Worm (Caenorhabditis elegans) whole organism, young adult: ENCODE data around the gene T07A5.1.

Source experiments
- B0336.3 ChIP-seq: fragments of 200-800 bp; sonication (Bioruptor generic); IDR thresholded peaks from 2 replicates; pipeline ENCODE4 v1.3.6; 2022; ENCODE audit warnings: missing genetic modification characterization, missing compliant biosample characterization
- C06A6.2 ChIP-seq: fragments of 200-800 bp; sonication (Bioruptor generic); conservative IDR thresholded peaks from 2 replicates; pipeline ENCODE4 v1.3.6; 2022; ENCODE audit warnings: missing genetic modification characterization, missing compliant biosample characterization
- D2030.7 ChIP-seq: fragments of 200-800 bp; sonication (Bioruptor generic); IDR thresholded peaks from 2 replicates; pipeline ENCODE4 v1.3.6; 2022; ENCODE audit warnings: missing genetic modification reagents, missing genetic modification characterization, missing compliant biosample characterization
- F37B4.10 ChIP-seq: fragments of 200-800 bp; sonication (Bioruptor generic); IDR thresholded peaks from 2 replicates; pipeline ENCODE4 v1.3.6; 2022; ENCODE audit warnings: missing genetic modification characterization, missing compliant biosample characterization
- F52B5.7 ChIP-seq: sonication (generic microtip); optimal IDR thresholded peaks from 2 replicates; lab custom pipeline; 2016; ENCODE audit warnings: mild to moderate bottlenecking, missing genetic modification characterization, missing compliant biosample characterization
- F57C9.4 ChIP-seq: sonication (generic microtip); optimal IDR thresholded peaks from 2 replicates; lab custom pipeline; 2017; ENCODE audit warnings: mild to moderate bottlenecking, missing genetic modification characterization, missing compliant biosample characterization
- K12H6.12 ChIP-seq: fragments of 200-800 bp; sonication (Bioruptor generic); optimal IDR thresholded peaks from 2 replicates; lab custom pipeline; 2018; ENCODE audit warnings: mild to moderate bottlenecking, missing genetic modification characterization, missing compliant biosample characterization
- T07F8.4 ChIP-seq: sonication (generic microtip); optimal IDR thresholded peaks from 2 replicates; lab custom pipeline; 2016; ENCODE audit warnings: mild to moderate bottlenecking, missing genetic modification characterization, moderate library complexity, missing compliant biosample characterization
- Y53F4B.3 ChIP-seq: fragments of 200-800 bp; sonication (Bioruptor generic); IDR thresholded peaks from 2 replicates; pipeline ENCODE4 v1.3.6; 2022; ENCODE audit warnings: missing genetic modification reagents, missing genetic modification characterization, missing compliant biosample characterization
- Y53G8AR.9 ChIP-seq: fragments of 200-800 bp; sonication (Bioruptor generic); conservative IDR thresholded peaks from 2 replicates; pipeline ENCODE4 v1.3.6; 2022; ENCODE audit warnings: missing genetic modification reagents, missing genetic modification characterization, missing compliant biosample characterization
- Y79H2A.3 ChIP-seq: fragments of 200-800 bp; sonication (Bioruptor generic); conservative IDR thresholded peaks from 2 replicates; pipeline ENCODE4 v1.3.6; 2022; ENCODE audit warnings: missing genetic modification reagents, missing genetic modification characterization, missing compliant biosample characterization
- aptf-2 ChIP-seq: fragments of 200-800 bp; sonication (Bioruptor generic); conservative IDR thresholded peaks from 2 replicates; pipeline ENCODE4 v1.3.6; 2022; ENCODE audit warnings: missing genetic modification reagents, missing genetic modification characterization, missing compliant biosample characterization
- aptf-3 ChIP-seq: fragments of 200-800 bp; sonication (Bioruptor generic); IDR thresholded peaks from 2 replicates; pipeline ENCODE4 v1.3.6; 2022; ENCODE audit warnings: missing genetic modification characterization, missing compliant biosample characterization
- attf-3 ChIP-seq: fragments of 200-800 bp; sonication (Bioruptor generic); conservative IDR thresholded peaks from 2 replicates; pipeline ENCODE4 v1.3.6; 2022; ENCODE audit warnings: missing genetic modification reagents, missing genetic modification characterization, missing compliant biosample characterization
- bed-2 ChIP-seq: fragments of 200-800 bp; sonication (Bioruptor generic); IDR thresholded peaks from 2 replicates; pipeline ENCODE4 v1.3.6; 2022; ENCODE audit warnings: missing genetic modification reagents, missing genetic modification characterization, missing compliant biosample characterization
- ccch-3 ChIP-seq: fragments of 200-800 bp; sonication (Bioruptor generic); optimal IDR thresholded peaks from 2 replicates; lab custom pipeline; 2018; ENCODE audit warnings: mild to moderate bottlenecking, missing genetic modification characterization, missing compliant biosample characterization
- cebp-1 ChIP-seq, 2 experiments: fragments of 200-800 bp in 1 of 2; sonication (Bioruptor generic) in 1 of 2; sonication (generic microtip) in 1 of 2; IDR thresholded peaks in 1 of 2; optimal IDR thresholded peaks in 1 of 2; 2 replicates each; pipeline versions ENCODE4 v1.3.6 to Lab custom; 2017 to 2022; ENCODE audit warnings: missing compliant biosample characterization in 2 of 2, missing genetic modification characterization in 2 of 2, mild to moderate bottlenecking in 1 of 2, missing genetic modification reagents in 1 of 2, moderate library complexity in 1 of 2
- cebp-2 ChIP-seq: fragments of 200-800 bp; sonication (Bioruptor generic); IDR thresholded peaks from 2 replicates; pipeline ENCODE4 v1.3.6; 2022; ENCODE audit warnings: missing genetic modification characterization, missing compliant biosample characterization
- ceh-58 ChIP-seq: fragments of 200-800 bp; sonication (Bioruptor generic); IDR thresholded peaks from 2 replicates; pipeline ENCODE4 v1.3.6; 2022; ENCODE audit warnings: missing genetic modification characterization, missing compliant biosample characterization
- die-1 ChIP-seq: sonication (generic microtip); optimal IDR thresholded peaks from 2 replicates; lab custom pipeline; 2016; ENCODE audit warnings: missing genotype, mild to moderate bottlenecking, missing genetic modification characterization, missing compliant biosample characterization
- dox-1 ChIP-seq: fragments of 200-800 bp; sonication (Bioruptor generic); IDR thresholded peaks from 2 replicates; pipeline ENCODE4 v1.3.6; 2022; ENCODE audit warnings: missing genetic modification reagents, missing genetic modification characterization, missing compliant biosample characterization
- dpff-1 ChIP-seq: sonication (generic microtip); optimal IDR thresholded peaks from 2 replicates; lab custom pipeline; 2017; ENCODE audit warnings: mild to moderate bottlenecking, missing genetic modification characterization, missing compliant biosample characterization
- efl-1 ChIP-seq: fragments of 150-350 bp; optimal IDR thresholded peaks from 2 replicates; lab custom pipeline; 2014; ENCODE audit warnings: missing biosample characterization, missing genetic modification reagents, missing genetic modification characterization
- him-1 ChIP-seq: sonication (generic microtip); optimal IDR thresholded peaks from 2 replicates; lab custom pipeline; 2016; ENCODE audit warnings: missing genotype, missing genetic modification reagents, missing genetic modification characterization, missing compliant biosample characterization
- hrde-1 ChIP-seq: sonication (generic microtip); optimal IDR thresholded peaks from 2 replicates; lab custom pipeline; 2016; ENCODE audit warnings: missing genetic modification characterization, mild to moderate bottlenecking, missing compliant biosample characterization, moderate library complexity, missing genotype, missing genetic modification reagents, borderline replicate concordance
- let-607 ChIP-seq, 2 experiments: fragments of 200-800 bp in 1 of 2; sonication (Bioruptor generic) in 1 of 2; sonication (generic microtip) in 1 of 2; optimal IDR thresholded peaks; 2 replicates each; lab custom pipeline; 2016 to 2018; ENCODE audit warnings: mild to moderate bottlenecking in 2 of 2, missing compliant biosample characterization in 2 of 2, missing genetic modification characterization in 2 of 2, moderate library complexity in 2 of 2, missing genotype in 1 of 2
- lin-35 ChIP-seq, 3 experiments: fragments of 150-350 bp in 2 of 3; sonication (generic microtip) in 1 of 3; optimal IDR thresholded peaks; 2 replicates each; lab custom pipeline; 2014 to 2018; ENCODE audit warnings: missing biosample characterization in 3 of 3, missing genetic modification characterization in 3 of 3, missing genetic modification reagents in 3 of 3
- lin-40 ChIP-seq: sonication (generic microtip); optimal IDR thresholded peaks from 2 replicates; lab custom pipeline; 2016; ENCODE audit warnings: missing genetic modification characterization, mild to moderate bottlenecking, missing compliant biosample characterization, missing genotype, missing genetic modification reagents
- lin-54 ChIP-seq: fragments of 200-800 bp; sonication (Bioruptor generic); optimal IDR thresholded peaks from 2 replicates; lab custom pipeline; 2018; ENCODE audit warnings: mild to moderate bottlenecking, missing genetic modification characterization, missing compliant biosample characterization
- lsy-27 ChIP-seq: sonication (generic microtip); optimal IDR thresholded peaks from 2 replicates; lab custom pipeline; 2017; ENCODE audit warnings: missing genetic modification characterization, mild to moderate bottlenecking, missing compliant biosample characterization, antibody characterized with exemption, missing genotype, borderline replicate concordance; ENCODE audit not compliant: insufficient read depth
- madf-10 ChIP-seq: sonication (generic microtip); optimal IDR thresholded peaks from 2 replicates; lab custom pipeline; 2016; ENCODE audit warnings: mild to moderate bottlenecking, missing genetic modification characterization, missing compliant biosample characterization
- mxl-1 ChIP-seq: sonication (generic microtip); optimal IDR thresholded peaks from 2 replicates; lab custom pipeline; 2016; ENCODE audit warnings: missing genetic modification characterization, missing compliant biosample characterization
- nfya-1 ChIP-seq: sonication (generic microtip); optimal IDR thresholded peaks from 2 replicates; lab custom pipeline; 2017; ENCODE audit warnings: antibody characterized with exemption, missing compliant biosample characterization, missing genetic modification characterization, borderline replicate concordance; ENCODE audit not compliant: insufficient read depth
- nhr-179 ChIP-seq: sonication (generic microtip); optimal IDR thresholded peaks from 2 replicates; lab custom pipeline; 2016; ENCODE audit warnings: mild to moderate bottlenecking, missing genetic modification characterization, missing compliant biosample characterization
- nhr-27 ChIP-seq: fragments of 200-800 bp; sonication (Bioruptor generic); optimal IDR thresholded peaks from 2 replicates; lab custom pipeline; 2018; ENCODE audit warnings: mild to moderate bottlenecking, missing genetic modification characterization, moderate library complexity, missing compliant biosample characterization
- nhr-80 ChIP-seq: sonication (generic microtip); optimal IDR thresholded peaks from 2 replicates; lab custom pipeline; 2016; ENCODE audit warnings: missing genetic modification characterization, missing compliant biosample characterization
- nhr-90 ChIP-seq: sonication (generic microtip); optimal IDR thresholded peaks from 2 replicates; lab custom pipeline; 2016; ENCODE audit warnings: missing genotype, mild to moderate bottlenecking, missing genetic modification characterization, missing compliant biosample characterization
- sdz-38 ChIP-seq: sonication (generic microtip); optimal IDR thresholded peaks from 2 replicates; lab custom pipeline; 2016; ENCODE audit warnings: missing genotype, missing genetic modification characterization, missing compliant biosample characterization
- snpc-1.1 ChIP-seq: sonication (generic microtip); optimal IDR thresholded peaks from 2 replicates; lab custom pipeline; 2017; ENCODE audit warnings: missing genetic modification characterization, mild to moderate bottlenecking, missing compliant biosample characterization, antibody characterized with exemption, moderate library complexity, missing genotype, missing genetic modification reagents; ENCODE audit not compliant: insufficient read depth
- sptf-2 ChIP-seq: fragments of 200-800 bp; sonication (Bioruptor generic); optimal IDR thresholded peaks from 2 replicates; lab custom pipeline; 2018; ENCODE audit warnings: mild to moderate bottlenecking, missing genetic modification characterization, missing compliant biosample characterization
- tbx-9 ChIP-seq: sonication (generic microtip); optimal IDR thresholded peaks from 2 replicates; lab custom pipeline; 2016; ENCODE audit warnings: borderline replicate concordance, missing genetic modification characterization, inconsistent platforms, missing compliant biosample characterization
- tlf-1 ChIP-seq: fragments of 200-800 bp; sonication (Bioruptor generic); optimal IDR thresholded peaks from 2 replicates; lab custom pipeline; 2018; ENCODE audit warnings: mild to moderate bottlenecking, missing genetic modification characterization, missing compliant biosample characterization
- unc-130 ChIP-seq: sonication (generic microtip); optimal IDR thresholded peaks from 2 replicates; lab custom pipeline; 2016; ENCODE audit warnings: missing genetic modification reagents, missing genetic modification characterization, missing compliant biosample characterization
- unc-62 ChIP-seq: fragments of 150-350 bp; optimal IDR thresholded peaks from 2 replicates; lab custom pipeline; 2014; ENCODE audit warnings: missing biosample characterization, missing genetic modification reagents, missing genetic modification characterization
- xnd-1 ChIP-seq: sonication (generic microtip); optimal IDR thresholded peaks from 2 replicates; lab custom pipeline; 2016; ENCODE audit warnings: missing genotype, missing genetic modification reagents, missing genetic modification characterization, missing compliant biosample characterization
- zim-3 ChIP-seq: sonication (generic microtip); optimal IDR thresholded peaks from 2 replicates; lab custom pipeline; 2017; ENCODE audit warnings: mild to moderate bottlenecking, missing genetic modification characterization, moderate library complexity, missing compliant biosample characterization
- ztf-26 ChIP-seq: sonication (generic microtip); optimal IDR thresholded peaks from 2 replicates; lab custom pipeline; 2017; ENCODE audit warnings: missing genetic modification characterization, missing compliant biosample characterization

Gene T07A5.1

DNA sequence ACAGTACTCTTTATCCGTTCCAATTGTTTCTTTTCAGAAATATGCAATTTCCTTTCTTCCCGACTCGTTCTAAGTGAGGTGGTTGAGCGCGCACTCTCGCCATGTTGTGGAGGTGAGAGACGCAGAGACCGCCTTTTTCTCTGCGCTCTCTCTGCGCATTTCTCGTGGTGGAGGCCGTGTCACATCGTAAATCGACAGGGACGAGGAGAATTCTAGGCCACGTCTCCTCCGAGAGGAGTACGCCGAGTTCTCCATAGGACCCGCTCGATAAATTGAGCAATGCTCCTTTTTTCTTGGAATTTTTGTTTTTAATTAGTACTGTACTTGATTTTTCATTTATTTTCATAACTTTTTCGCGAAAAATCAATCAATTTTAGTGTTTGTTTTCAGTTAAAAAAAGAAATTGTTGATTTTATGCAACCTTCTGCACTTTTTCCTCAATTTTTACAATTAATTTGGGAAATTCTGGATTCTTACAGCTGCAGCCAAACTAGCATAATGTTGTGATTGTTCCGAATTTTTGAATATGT, 35.2 kb downstream of the T07A5.1 start, which contains the start of gene cnk-1 (continued):
- TF ChIP-seq mxl-1 (tag; lab: Kevin White, UChicago) (no peak), aptf-2 (GFP tag; lab: Robert Waterston, UW) (peak; percentile 96), dox-1 (peak; percentile 99), hrde-1 (no peak), lsy-27 (tag; lab: Kevin White, UChicago) (no peak), lin-35 (GFP tag; optimal IDR thresholded peaks at IDR 0.05; lab: Kevin White, UChicago) (peak in 1 of 3 experiments; percentile 29), madf-10 (tag; lab: Kevin White, UChicago) (peak; percentile 63), lin-54 (peak; percentile 84), bed-2 (GFP tag; lab: Robert Waterston, UW) (peak; percentile 97), T07F8.4 (tag; lab: Kevin White, UChicago) (peak; percentile 7), him-1 (tag; lab: Kevin White, UChicago) (peak; percentile 54), Y53G8AR.9 (peak; percentile 99), xnd-1 (tag; lab: Kevin White, UChicago) (peak; percentile 72), nhr-27 (no peak), snpc-1.1 (tag; lab: Kevin White, UChicago) (no peak), Y79H2A.3 (GFP tag; lab: Robert Waterston, UW) (peak; percentile 86), K12H6.12 (peak; percentile 77), cebp-2 (GFP tag; lab: Robert Waterston, UW) (peak; percentile 94), nhr-179 (tag; lab: Kevin White, UChicago) (no peak), unc-130 (GFP tag; lab: Kevin White, UChicago) (peak; percentile 91), ccch-3 (GFP tag; lab: Kevin White, UChicago) (peak; percentile 47), nfya-1 (tag; lab: Kevin White, UChicago) (no peak), B0336.3 (GFP tag; lab: Robert Waterston, UW) (peak; percentile 84), tbx-9 (tag; lab: Kevin White, UChicago) (no peak), ceh-58 (no peak), F52B5.7 (tag; lab: Kevin White, UChicago) (peak; percentile 30), sdz-38 (tag; lab: Kevin White, UChicago) (no peak), lin-40 (peak; percentile 80), F57C9.4 (tag; lab: Kevin White, UChicago) (no peak), nhr-80 (tag; lab: Kevin White, UChicago) (peak; percentile 50), aptf-3 (GFP tag; lab: Robert Waterston, UW) (peak; percentile 93), unc-62 (GFP tag; lab: Kevin White, UChicago) (no peak), let-607 (tag; optimal IDR thresholded peaks at IDR 0.05; lab: Kevin White, UChicago) (peak; percentile 49 to 69), attf-3 (GFP tag; lab: Robert Waterston, UW) (peak; percentile 80), D2030.7 (peak; percentile 97), sptf-2 (GFP tag; lab: Kevin White, UChicago) (no peak), ztf-26 (tag; lab: Kevin White, UChicago) (peak; percentile 26), Y53F4B.3 (GFP tag; lab: Robert Waterston, UW) (no peak; the same call in 1 of the 2 replicates), efl-1 (GFP tag; lab: Kevin White, UChicago) (peak; percentile 17), zim-3 (tag; lab: Kevin White, UChicago) (peak; percentile 76), nhr-90 (tag; lab: Kevin White, UChicago) (no peak), cebp-1 (GFP tag; IDR thresholded peaks at IDR 0.05; lab: Robert Waterston, UW) (peak; percentile 85), cebp-1 (tag; optimal IDR thresholded peaks at IDR 0.05; lab: Kevin White, UChicago) (peak; percentile 77), dpff-1 (tag; lab: Kevin White, UChicago) (no peak), C06A6.2 (peak; percentile 91), tlf-1 (GFP tag; lab: Kevin White, UChicago) (peak; percentile 80), die-1 (tag; lab: Kevin White, UChicago) (no peak), F37B4.10 (GFP tag; lab: Robert Waterston, UW) (peak; percentile 94; the same call in 1 of the 2 replicates)
